Worm (Caenorhabditis elegans) whole organism, L2 larva: ENCODE measurements around the gene srw-15.

Experiments
- aly-2 ChIP-seq: fragments of 150-350 bp; optimal IDR thresholded peaks from 2 replicates; lab custom pipeline; 2014; ENCODE audit warnings: missing biosample characterization, missing genetic modification characterization
- fos-1 ChIP-seq: fragments of 150-350 bp; optimal IDR thresholded peaks from 2 replicates; lab custom pipeline; 2014; ENCODE audit warnings: missing biosample characterization, missing genetic modification characterization
- nhr-77 ChIP-seq: fragments of 150-350 bp; optimal IDR thresholded peaks from 2 replicates; lab custom pipeline; 2014; ENCODE audit warnings: missing biosample characterization, missing genetic modification characterization
- zag-1 ChIP-seq: fragments of 150-350 bp; optimal IDR thresholded peaks from 2 replicates; lab custom pipeline; 2014; ENCODE audit warnings: missing biosample characterization, missing genetic modification characterization

ce11 chrV:15259904-15260303, 29.6 kb downstream of the srw-15 start, which contains the start of gene M01B2.8:
- no peak for TF ChIP-seq nhr-77 (tag; lab: Kevin White, UChicago)
- TF ChIP-seq aly-2 (tag; lab: Kevin White, UChicago), result no peak
- TF ChIP-seq fos-1 (tag; lab: Kevin White, UChicago), result no peak
- TF ChIP-seq zag-1, result no peak
